Fruit fly (Drosophila melanogaster) whole organism, embryonic: ENCODE measurements around the gene Syt1.
A peak's percentile ranks its signal among the peaks of the same experiment; 100 is the strongest.

Experiments used
- Aef1 ChIP-seq: fragments of 200-800 bp; sonication (Bioruptor generic); IDR thresholded peaks from 3 replicates; pipeline ENCODE4 v1.3.6; 2022; ENCODE audit warnings: missing biosample characterization, missing genetic modification characterization
- CG11398 ChIP-seq: fragments of 200-800 bp; sonication (Bioruptor generic); optimal IDR thresholded peaks from 2 replicates; lab custom pipeline; 2016; ENCODE audit warnings: missing biosample characterization, missing genetic modification characterization
- CG14014 ChIP-seq: fragments of 200-800 bp; sonication (Bioruptor generic); IDR thresholded peaks from 2 replicates; pipeline ENCODE4 v1.3.6; 2022; ENCODE audit warnings: missing biosample characterization, missing genetic modification characterization
- CG16779 ChIP-seq: fragments of 200-800 bp; sonication (Bioruptor generic); IDR thresholded peaks from 2 replicates; pipeline ENCODE4 v1.3.6; 2022; ENCODE audit warnings: missing biosample characterization, missing genetic modification characterization
- CG17385 ChIP-seq: fragments of 200-800 bp; sonication (Bioruptor generic); optimal IDR thresholded peaks from 3 replicates; lab custom pipeline; 2018; ENCODE audit warnings: missing biosample characterization, mild to moderate bottlenecking, missing genetic modification characterization
- CG1832 ChIP-seq: fragments of 200-800 bp; sonication (Bioruptor generic); optimal IDR thresholded peaks from 2 replicates; lab custom pipeline; 2017; ENCODE audit warnings: missing biosample characterization, mild to moderate bottlenecking, missing genetic modification characterization, inconsistent platforms
- CG2202 ChIP-seq: fragments of 200-800 bp; sonication (Bioruptor generic); optimal IDR thresholded peaks from 2 replicates; lab custom pipeline; 2018; ENCODE audit warnings: missing biosample characterization, mild to moderate bottlenecking, missing genetic modification characterization
- CG2712 ChIP-seq: fragments of 200-800 bp; optimal IDR thresholded peaks from 3 replicates; lab custom pipeline; 2019; ENCODE audit warnings: missing biosample characterization, mild to moderate bottlenecking, missing genetic modification characterization, moderate library complexity
- CG2889 ChIP-seq: fragments of 200-800 bp; sonication (Bioruptor generic); IDR thresholded peaks from 3 replicates; pipeline ENCODE4 v1.3.6; 2022; ENCODE audit warnings: missing biosample characterization, missing genetic modification characterization
- CG30020 ChIP-seq: fragments of 200-800 bp; optimal IDR thresholded peaks from 2 replicates; lab custom pipeline; 2019; ENCODE audit warnings: missing biosample characterization, mild to moderate bottlenecking, missing genetic modification characterization, moderate library complexity
- CG34224 ChIP-seq: fragments of 200-800 bp; sonication (Bioruptor generic); IDR thresholded peaks from 3 replicates; pipeline ENCODE4 v1.3.6; 2022; ENCODE audit warnings: missing biosample characterization, missing genetic modification characterization; ENCODE audit not compliant: partially characterized antibody
- CG3995 ChIP-seq: fragments of 200-800 bp; sonication (Bioruptor generic); optimal IDR thresholded peaks from 3 replicates; lab custom pipeline; 2016; ENCODE audit warnings: missing biosample characterization, missing genetic modification characterization
- CG5180 ChIP-seq: fragments of 200-800 bp; sonication (Bioruptor generic); optimal IDR thresholded peaks from 3 replicates; lab custom pipeline; 2017; ENCODE audit warnings: missing biosample characterization, missing genetic modification characterization, mild to moderate bottlenecking, moderate library complexity, missing genetic modification reagents
- CG7839 ChIP-seq: fragments of 200-800 bp; sonication (Bioruptor generic); optimal IDR thresholded peaks from 3 replicates; lab custom pipeline; 2018; ENCODE audit warnings: missing biosample characterization, mild to moderate bottlenecking, missing genetic modification characterization, moderate library complexity
- CG8281 ChIP-seq: fragments of 200-800 bp; sonication (Bioruptor generic); optimal IDR thresholded peaks from 2 replicates; lab custom pipeline; 2018; ENCODE audit warnings: missing biosample characterization, mild to moderate bottlenecking, missing genetic modification characterization, moderate library complexity
- CG8924 ChIP-seq: fragments of 200-800 bp; optimal IDR thresholded peaks from 3 replicates; lab custom pipeline; 2019; ENCODE audit warnings: missing biosample characterization, mild to moderate bottlenecking, missing genetic modification characterization, moderate library complexity
- CG9817 ChIP-seq: fragments of 200-800 bp; sonication (Bioruptor generic); optimal IDR thresholded peaks from 2 replicates; lab custom pipeline; 2018; ENCODE audit warnings: missing biosample characterization, mild to moderate bottlenecking, missing genetic modification characterization, moderate library complexity
- CkIIα-i1 ChIP-seq: fragments of 200-800 bp; sonication (Bioruptor generic); IDR thresholded peaks from 2 replicates; pipeline ENCODE4 v1.3.6; 2022; ENCODE audit warnings: missing biosample characterization, missing genetic modification characterization
- D19B ChIP-seq: fragments of 200-800 bp; sonication (Bioruptor generic); optimal IDR thresholded peaks from 2 replicates; lab custom pipeline; 2017; ENCODE audit warnings: missing biosample characterization, mild to moderate bottlenecking, missing genetic modification characterization
- Dad ChIP-seq: fragments of 200-800 bp; sonication (Bioruptor generic); optimal IDR thresholded peaks from 3 replicates; lab custom pipeline; 2016; ENCODE audit warnings: missing biosample characterization, missing genetic modification characterization
- Fer3 ChIP-seq: fragments of 200-800 bp; sonication (Bioruptor generic); optimal IDR thresholded peaks from 2 replicates; lab custom pipeline; 2018; ENCODE audit warnings: missing biosample characterization, mild to moderate bottlenecking, missing genetic modification characterization, moderate library complexity
- GATAe ChIP-seq: fragments of 200-800 bp; sonication (Bioruptor generic); conservative IDR thresholded peaks from 2 replicates; pipeline ENCODE4 v1.3.6; 2022; ENCODE audit warnings: missing biosample characterization, missing genetic modification characterization
- HHEX ChIP-seq: fragments of 200-800 bp; sonication (Bioruptor generic); optimal IDR thresholded peaks from 3 replicates; lab custom pipeline; 2017; ENCODE audit warnings: missing biosample characterization, mild to moderate bottlenecking, missing genetic modification characterization, missing genetic modification reagents
- HLHmδ ChIP-seq: fragments of 200-800 bp; sonication (Bioruptor generic); optimal IDR thresholded peaks from 2 replicates; lab custom pipeline; 2018; ENCODE audit warnings: missing biosample characterization, mild to moderate bottlenecking, missing genetic modification characterization, moderate library complexity
- HmgZ ChIP-seq: fragments of 200-800 bp; sonication (Bioruptor generic); optimal IDR thresholded peaks from 2 replicates; lab custom pipeline; 2018; ENCODE audit warnings: missing biosample characterization, mild to moderate bottlenecking, missing genetic modification characterization
- Jarid2 ChIP-seq: fragments of 200-800 bp; sonication (Bioruptor generic); optimal IDR thresholded peaks from 3 replicates; lab custom pipeline; 2017; ENCODE audit warnings: mild to moderate bottlenecking, missing biosample characterization, missing genetic modification reagents, missing genetic modification characterization
- Neu2 ChIP-seq: fragments of 200-800 bp; sonication (Bioruptor generic); optimal IDR thresholded peaks from 3 replicates; lab custom pipeline; 2016; ENCODE audit warnings: missing biosample characterization, missing genetic modification characterization, borderline replicate concordance
- Nf-YB ChIP-seq: fragments of 200-800 bp; sonication (Bioruptor generic); optimal IDR thresholded peaks from 3 replicates; lab custom pipeline; 2019; ENCODE audit warnings: missing biosample characterization, mild to moderate bottlenecking, missing genetic modification characterization, moderate library complexity
- Nf-YC ChIP-seq: fragments of 200-800 bp; optimal IDR thresholded peaks from 3 replicates; lab custom pipeline; 2019; ENCODE audit warnings: missing biosample characterization, mild to moderate bottlenecking, missing genetic modification characterization, moderate library complexity
- Side ChIP-seq: fragments of 200-800 bp; sonication (Bioruptor generic); optimal IDR thresholded peaks from 2 replicates; lab custom pipeline; 2016; ENCODE audit warnings: missing biosample characterization, missing genetic modification characterization
- Six4 ChIP-seq: fragments of 200-800 bp; sonication (Bioruptor generic); optimal IDR thresholded peaks from 2 replicates; lab custom pipeline; 2016; ENCODE audit warnings: missing biosample characterization, missing genetic modification characterization
- Sry-β ChIP-seq: fragments of 200-800 bp; sonication (Bioruptor generic); optimal IDR thresholded peaks from 2 replicates; lab custom pipeline; 2018; ENCODE audit warnings: missing biosample characterization, mild to moderate bottlenecking, missing genetic modification characterization, moderate library complexity
- Ssrp ChIP-seq: fragments of 200-800 bp; sonication (Bioruptor generic); optimal IDR thresholded peaks from 2 replicates; lab custom pipeline; 2018; ENCODE audit warnings: missing biosample characterization, mild to moderate bottlenecking, missing genetic modification characterization, moderate library complexity
- Tbp ChIP-seq: fragments of >200 bp; optimal IDR thresholded peaks from 2 replicates; lab custom pipeline; 2018; ENCODE audit warnings: missing biosample characterization, missing genetic modification characterization
- aop ChIP-seq: fragments of 200-800 bp; sonication (Bioruptor generic); IDR thresholded peaks from 2 replicates; pipeline ENCODE4 v1.3.6; 2022; ENCODE audit warnings: missing biosample characterization, missing genetic modification characterization
- bbx ChIP-seq: fragments of 200-800 bp; sonication (Bioruptor generic); IDR thresholded peaks from 2 replicates; pipeline ENCODE4 v1.3.6; 2022; ENCODE audit warnings: missing biosample characterization, missing genetic modification characterization; ENCODE audit not compliant: partially characterized antibody
- dm ChIP-seq: fragments of 200-800 bp; sonication (Bioruptor generic); optimal IDR thresholded peaks from 3 replicates; lab custom pipeline; 2016; ENCODE audit warnings: missing biosample characterization, missing genetic modification characterization
- fd102C ChIP-seq: fragments of 200-800 bp; sonication (Bioruptor generic); optimal IDR thresholded peaks from 2 replicates; lab custom pipeline; 2018; ENCODE audit warnings: missing biosample characterization, mild to moderate bottlenecking, missing genetic modification characterization, moderate library complexity
- gcm ChIP-seq: fragments of 200-800 bp; sonication (Bioruptor generic); optimal IDR thresholded peaks from 2 replicates; lab custom pipeline; 2019; ENCODE audit warnings: missing biosample characterization, mild to moderate bottlenecking, missing genetic modification characterization, moderate library complexity
- her ChIP-seq: fragments of 200-800 bp; sonication (Bioruptor generic); optimal IDR thresholded peaks from 2 replicates; lab custom pipeline; 2016; ENCODE audit warnings: missing biosample characterization, missing genetic modification characterization
- lbe ChIP-seq: fragments of 200-800 bp; sonication (Bioruptor generic); optimal IDR thresholded peaks from 2 replicates; lab custom pipeline; 2016; ENCODE audit warnings: missing biosample characterization, mild to moderate bottlenecking, missing genetic modification characterization
- lilli ChIP-seq: fragments of 200-800 bp; sonication (Bioruptor generic); optimal IDR thresholded peaks from 3 replicates; lab custom pipeline; 2016; ENCODE audit warnings: missing biosample characterization, missing genetic modification characterization
- pan ChIP-seq, 4 experiments: fragments of >200 bp in 3 of 4; fragments of 200-800 bp in 1 of 4; sonication (Bioruptor generic) in 1 of 4; optimal IDR thresholded peaks in 3 of 4; IDR thresholded peaks in 1 of 4; 2 replicates each; pipeline versions ENCODE4 v1.3.6 to Lab custom; 2017 to 2022; ENCODE audit warnings: missing biosample characterization in 2 of 4, missing genetic modification characterization in 2 of 4, mixed read lengths in 1 of 4
- pb ChIP-seq: fragments of 200-800 bp; sonication (Bioruptor generic); optimal IDR thresholded peaks from 3 replicates; lab custom pipeline; 2016; ENCODE audit warnings: missing biosample characterization, missing genetic modification characterization
- pho ChIP-seq: fragments of 200-800 bp; sonication (Bioruptor generic); optimal IDR thresholded peaks from 2 replicates; lab custom pipeline; 2016; ENCODE audit warnings: missing biosample characterization, missing genetic modification characterization
- pita ChIP-seq: fragments of 200-800 bp; sonication (Bioruptor generic); optimal IDR thresholded peaks from 2 replicates; lab custom pipeline; 2017; ENCODE audit warnings: missing biosample characterization, mild to moderate bottlenecking, missing genetic modification characterization
- pzg ChIP-seq: fragments of 200-800 bp; sonication (Bioruptor generic); optimal IDR thresholded peaks from 3 replicates; lab custom pipeline; 2018; ENCODE audit warnings: missing biosample characterization, mild to moderate bottlenecking, missing genetic modification characterization, moderate library complexity
- sd ChIP-seq: fragments of 200-800 bp; sonication (Bioruptor generic); optimal IDR thresholded peaks from 3 replicates; lab custom pipeline; 2018; ENCODE audit warnings: missing biosample characterization, mild to moderate bottlenecking, missing genetic modification characterization, moderate library complexity
- slou ChIP-seq: fragments of 200-800 bp; sonication (Bioruptor generic); optimal IDR thresholded peaks from 3 replicates; lab custom pipeline; 2016; ENCODE audit warnings: missing biosample characterization, missing genetic modification characterization
- unpg ChIP-seq: fragments of 200-800 bp; sonication (Bioruptor generic); optimal IDR thresholded peaks from 3 replicates; lab custom pipeline; 2018; ENCODE audit warnings: missing biosample characterization, mild to moderate bottlenecking, missing genetic modification characterization, moderate library complexity

Syt1 gene

DNA sequence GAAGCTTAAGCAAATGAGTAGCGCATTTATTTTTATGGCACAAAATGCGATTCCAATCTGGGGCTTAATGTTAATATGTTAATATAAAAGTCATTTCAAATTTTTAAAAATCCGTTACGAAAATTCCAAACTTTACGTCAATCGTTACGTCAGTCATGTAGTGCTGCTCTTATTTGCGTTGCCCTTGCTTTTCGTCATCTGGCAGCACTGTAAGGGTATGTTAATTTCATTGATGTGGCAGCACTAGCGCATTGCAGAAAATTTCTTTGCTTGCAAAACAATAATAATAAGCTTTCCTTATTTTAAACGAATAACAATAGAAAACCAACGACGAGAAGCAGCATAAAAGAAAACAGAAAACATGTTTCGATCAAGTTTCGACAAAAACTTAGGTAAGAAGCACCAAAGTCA is 60.0 kb downstream of the Syt1 start, which contains the start of gene Hrs (continued):
- TF ChIP-seq her (GFP tag; lab: Kevin White, UChicago) (peak; percentile 100), HHEX (GFP tag; lab: Kevin White, UChicago) (no peak), Dad (GFP tag; lab: Kevin White, UChicago) (no peak), HmgZ (tag; lab: Kevin White, UChicago) (peak; percentile 68), Six4 (GFP tag; lab: Kevin White, UChicago) (no peak), CG9817 (tag; lab: Kevin White, UChicago) (no peak), pan (optimal IDR thresholded peaks at IDR 0.05; lab: Kevin White, UChicago) (no peak), pan (GFP tag; optimal IDR thresholded peaks at IDR 0.05 in 1 of 2, IDR thresholded peaks at IDR 0.05 in 1 of 2) (no peak), bbx (GFP tag; lab: Robert Waterston, UW) (peak; percentile 60; the same call in 1 of the 2 replicates), HLHmδ (GFP tag; lab: Kevin White, UChicago) (no peak), pb (GFP tag; lab: Kevin White, UChicago) (no peak), CkIIα-i1 (GFP tag; lab: Robert Waterston, UW) (no peak), Neu2 (no peak), Jarid2 (GFP tag; lab: Kevin White, UChicago) (no peak), CG2889 (GFP tag; lab: Robert Waterston, UW) (no peak), dm (GFP tag; lab: Kevin White, UChicago) (no peak), Aef1 (GFP tag; lab: Robert Waterston, UW) (no peak), CG2202 (tag; lab: Kevin White, UChicago) (no peak), Ssrp (tag; lab: Kevin White, UChicago) (no peak), CG34224 (GFP tag; lab: Robert Waterston, UW) (no peak), CG2712 (tag; lab: Kevin White, UChicago) (peak; percentile 34), CG8281 (tag; lab: Kevin White, UChicago) (no peak), Sry-β (GFP tag; lab: Kevin White, UChicago) (no peak), gcm (GFP tag; lab: Kevin White, UChicago) (no peak), CG11398 (GFP tag; lab: Kevin White, UChicago) (no peak), D19B (no peak), lbe (GFP tag; lab: Kevin White, UChicago) (peak; percentile 50), CG30020 (tag; lab: Kevin White, UChicago) (peak; percentile 1), CG14014 (GFP tag; lab: Robert Waterston, UW) (no peak), CG5180 (GFP tag; lab: Kevin White, UChicago) (no peak), pho (no peak), CG1832 (GFP tag; lab: Kevin White, UChicago) (no peak), unpg (GFP tag; lab: Kevin White, UChicago) (no peak), Side (GFP tag; lab: Kevin White, UChicago) (no peak), slou (GFP tag; lab: Kevin White, UChicago) (no peak), pzg (peak; percentile 97), CG8924 (tag; lab: Kevin White, UChicago) (no peak), lilli (GFP tag; lab: Kevin White, UChicago) (peak; percentile 35), CG17385 (GFP tag; lab: Kevin White, UChicago) (no peak), CG16779 (GFP tag; lab: Robert Waterston, UW) (no peak), Tbp (no peak), fd102C (no peak), Nf-YB (GFP tag; lab: Kevin White, UChicago) (no peak), CG7839 (tag; lab: Kevin White, UChicago) (no peak), GATAe (GFP tag; lab: Robert Waterston, UW) (no peak), aop (GFP tag; lab: Robert Waterston, UW) (no peak), Fer3 (no peak), Nf-YC (tag; lab: Kevin White, UChicago) (peak; percentile 42), pita (GFP tag; lab: Kevin White, UChicago) (no peak), sd (tag; lab: Kevin White, UChicago) (peak; percentile 97), CG3995 (no peak)
